Fruit fly (Drosophila melanogaster) whole organism, embryonic: ENCODE data around the gene Tre1.
A peak's percentile ranks its signal among the peaks of the same experiment; 100 is the strongest.

ENCODE experiments used
- Abd-B ChIP-seq: fragments of 200-800 bp; sonication (Bioruptor generic); optimal IDR thresholded peaks from 2 replicates; lab custom pipeline; 2018; ENCODE audit warnings: missing biosample characterization, mild to moderate bottlenecking, missing genetic modification characterization, moderate library complexity
- Ada2b ChIP-seq: fragments of 200-800 bp; sonication (Bioruptor generic); IDR thresholded peaks from 2 replicates; pipeline ENCODE4 v1.3.6; 2022; ENCODE audit warnings: missing biosample characterization, missing genetic modification characterization
- B-H1 ChIP-seq: fragments of 200-800 bp; sonication (Bioruptor generic); IDR thresholded peaks from 3 replicates; pipeline ENCODE4 v1.3.6; 2022; ENCODE audit warnings: missing biosample characterization, missing genetic modification characterization
- CG10147 ChIP-seq: fragments of 200-800 bp; sonication (Bioruptor generic); optimal IDR thresholded peaks from 2 replicates; lab custom pipeline; 2019; ENCODE audit warnings: missing biosample characterization, mild to moderate bottlenecking, missing genetic modification characterization, moderate library complexity
- CG11093 ChIP-seq: fragments of 200-800 bp; sonication (Bioruptor generic); IDR thresholded peaks from 3 replicates; pipeline ENCODE4 v1.3.6; 2022; ENCODE audit warnings: missing biosample characterization, missing genetic modification characterization
- CG12104 ChIP-seq: fragments of 200-800 bp; sonication (Bioruptor generic); optimal IDR thresholded peaks from 3 replicates; lab custom pipeline; 2016; ENCODE audit warnings: missing biosample characterization, missing genetic modification characterization
- CG12236 ChIP-seq: fragments of 200-800 bp; sonication (Bioruptor generic); optimal IDR thresholded peaks from 2 replicates; lab custom pipeline; 2016; ENCODE audit warnings: missing biosample characterization, missing genetic modification characterization
- CG16863 ChIP-seq: fragments of 200-800 bp; sonication (Bioruptor generic); optimal IDR thresholded peaks from 3 replicates; lab custom pipeline; 2016; ENCODE audit warnings: missing biosample characterization, missing genetic modification characterization
- CG2712 ChIP-seq: fragments of 200-800 bp; optimal IDR thresholded peaks from 3 replicates; lab custom pipeline; 2019; ENCODE audit warnings: missing biosample characterization, mild to moderate bottlenecking, missing genetic modification characterization, moderate library complexity
- CG31365 ChIP-seq: fragments of 200-800 bp; sonication (Bioruptor generic); optimal IDR thresholded peaks from 2 replicates; lab custom pipeline; 2018; ENCODE audit warnings: missing biosample characterization, mild to moderate bottlenecking, missing genetic modification characterization
- CG3407 ChIP-seq: fragments of 200-800 bp; sonication (Bioruptor generic); optimal IDR thresholded peaks from 2 replicates; lab custom pipeline; 2018; ENCODE audit warnings: missing biosample characterization, mild to moderate bottlenecking, missing genetic modification characterization
- CG34422 ChIP-seq: fragments of 200-800 bp; sonication (Bioruptor generic); IDR thresholded peaks from 3 replicates; pipeline ENCODE4 v1.3.6; 2022; ENCODE audit warnings: missing biosample characterization, missing genetic modification characterization
- CG4328 ChIP-seq: fragments of 200-800 bp; sonication (Bioruptor generic); optimal IDR thresholded peaks from 3 replicates; lab custom pipeline; 2017; ENCODE audit warnings: missing biosample characterization, missing genetic modification reagents, missing genetic modification characterization
- CG4424 ChIP-seq: fragments of 200-800 bp; sonication (Bioruptor generic); optimal IDR thresholded peaks from 3 replicates; lab custom pipeline; 2016; ENCODE audit warnings: missing biosample characterization, missing genetic modification characterization
- CG5245 ChIP-seq: fragments of 200-800 bp; sonication (Bioruptor generic); optimal IDR thresholded peaks from 3 replicates; lab custom pipeline; 2016; ENCODE audit warnings: missing biosample characterization, missing genetic modification characterization
- CG6683 ChIP-seq: fragments of 200-800 bp; sonication (Bioruptor generic); optimal IDR thresholded peaks from 2 replicates; lab custom pipeline; 2017; ENCODE audit warnings: missing biosample characterization, mild to moderate bottlenecking, missing genetic modification characterization, missing genetic modification reagents
- CG7928 ChIP-seq: fragments of 200-800 bp; sonication (Bioruptor generic); optimal IDR thresholded peaks from 2 replicates; lab custom pipeline; 2017; ENCODE audit warnings: missing biosample characterization, mild to moderate bottlenecking, missing genetic modification characterization
- Chrac-16 ChIP-seq: fragments of 200-800 bp; sonication (Bioruptor generic); optimal IDR thresholded peaks from 3 replicates; lab custom pipeline; 2016; ENCODE audit warnings: missing biosample characterization, missing genetic modification characterization
- D19B ChIP-seq: fragments of 200-800 bp; sonication (Bioruptor generic); optimal IDR thresholded peaks from 2 replicates; lab custom pipeline; 2017; ENCODE audit warnings: missing biosample characterization, mild to moderate bottlenecking, missing genetic modification characterization
- H15 ChIP-seq: fragments of 200-800 bp; sonication (Bioruptor generic); IDR thresholded peaks from 3 replicates; pipeline ENCODE4 v1.3.6; 2022; ENCODE audit warnings: missing biosample characterization, missing genetic modification characterization
- H2.0 ChIP-seq: fragments of 200-800 bp; sonication (Bioruptor generic); IDR thresholded peaks from 2 replicates; pipeline ENCODE4 v1.3.6; 2022; ENCODE audit warnings: missing biosample characterization, missing genetic modification characterization
- HLHmδ ChIP-seq: fragments of 200-800 bp; sonication (Bioruptor generic); optimal IDR thresholded peaks from 2 replicates; lab custom pipeline; 2018; ENCODE audit warnings: missing biosample characterization, mild to moderate bottlenecking, missing genetic modification characterization, moderate library complexity
- Hand ChIP-seq: fragments of 200-800 bp; sonication (Bioruptor generic); optimal IDR thresholded peaks from 2 replicates; lab custom pipeline; 2017; ENCODE audit warnings: mild to moderate bottlenecking, missing biosample characterization, missing genetic modification reagents, missing genetic modification characterization
- Hmr ChIP-seq: fragments of 200-800 bp; sonication (Bioruptor generic); optimal IDR thresholded peaks from 3 replicates; lab custom pipeline; 2017; ENCODE audit warnings: mild to moderate bottlenecking, missing biosample characterization, missing genetic modification reagents, missing genetic modification characterization
- Hmx ChIP-seq: fragments of 200-800 bp; sonication (Bioruptor generic); optimal IDR thresholded peaks from 2 replicates; lab custom pipeline; 2016; ENCODE audit warnings: missing biosample characterization, missing genetic modification characterization
- Hsf ChIP-seq: fragments of 200-800 bp; sonication (Bioruptor generic); optimal IDR thresholded peaks from 3 replicates; lab custom pipeline; 2016; ENCODE audit warnings: missing biosample characterization, missing genetic modification characterization
- Med ChIP-seq: fragments of 200-800 bp; sonication (Bioruptor generic); peaks from one replicate; lab custom pipeline; 2016; ENCODE audit warnings: missing biosample characterization, missing genetic modification characterization, mild to moderate bottlenecking, inconsistent platforms, moderate library complexity
- NFAT ChIP-seq: fragments of 200-800 bp; sonication (Bioruptor generic); IDR thresholded peaks from 2 replicates; pipeline ENCODE4 v1.3.6; 2022; ENCODE audit warnings: missing biosample characterization, missing genetic modification characterization
- Ravus ChIP-seq: fragments of 200-800 bp; sonication (Bioruptor generic); IDR thresholded peaks from 2 replicates; pipeline ENCODE4 v1.3.6; 2022; ENCODE audit warnings: missing biosample characterization, missing genetic modification characterization
- Tbp ChIP-seq: fragments of >200 bp; optimal IDR thresholded peaks from 2 replicates; lab custom pipeline; 2018; ENCODE audit warnings: missing biosample characterization, missing genetic modification characterization
- Xrp1 ChIP-seq: fragments of 200-800 bp; sonication (Bioruptor generic); IDR thresholded peaks from 2 replicates; pipeline ENCODE4 v1.3.6; 2022; ENCODE audit warnings: missing biosample characterization, missing genetic modification characterization
- aop ChIP-seq: fragments of 200-800 bp; sonication (Bioruptor generic); IDR thresholded peaks from 2 replicates; pipeline ENCODE4 v1.3.6; 2022; ENCODE audit warnings: missing biosample characterization, missing genetic modification characterization
- bbx ChIP-seq: fragments of 200-800 bp; sonication (Bioruptor generic); IDR thresholded peaks from 2 replicates; pipeline ENCODE4 v1.3.6; 2022; ENCODE audit warnings: missing biosample characterization, missing genetic modification characterization; ENCODE audit not compliant: partially characterized antibody
- bcd ChIP-seq: fragments of 200-800 bp; sonication (Bioruptor generic); optimal IDR thresholded peaks from 2 replicates; lab custom pipeline; 2017; ENCODE audit warnings: missing biosample characterization, mild to moderate bottlenecking, missing genetic modification characterization
- cato ChIP-seq: fragments of 200-800 bp; sonication (Bioruptor generic); optimal IDR thresholded peaks from 2 replicates; lab custom pipeline; 2016; ENCODE audit warnings: missing biosample characterization, missing genetic modification characterization, borderline replicate concordance
- ci ChIP-seq: fragments of 200-800 bp; sonication (Bioruptor generic); IDR thresholded peaks from 3 replicates; pipeline ENCODE4 v1.3.6; 2022; ENCODE audit warnings: missing biosample characterization, missing genetic modification characterization
- crc ChIP-seq: fragments of 200-800 bp; sonication (Bioruptor generic); optimal IDR thresholded peaks from 2 replicates; lab custom pipeline; 2016; ENCODE audit warnings: missing biosample characterization, missing genetic modification characterization
- fu2 ChIP-seq: fragments of 200-800 bp; sonication (Bioruptor generic); optimal IDR thresholded peaks from 2 replicates; lab custom pipeline; 2016; ENCODE audit warnings: missing biosample characterization, missing genetic modification characterization
- hbn ChIP-seq: fragments of 200-800 bp; sonication (Bioruptor generic); IDR thresholded peaks from 2 replicates; pipeline ENCODE4 v1.3.6; 2022; ENCODE audit warnings: missing biosample characterization, missing genetic modification characterization; ENCODE audit not compliant: partially characterized antibody
- jigr1 ChIP-seq: fragments of 200-800 bp; sonication (Bioruptor generic); IDR thresholded peaks from 3 replicates; pipeline ENCODE4 v1.3.6; 2022; ENCODE audit warnings: missing biosample characterization, missing genetic modification characterization
- kni ChIP-seq: fragments of 200-800 bp; sonication (Bioruptor generic); optimal IDR thresholded peaks from 3 replicates; lab custom pipeline; 2017; ENCODE audit warnings: mild to moderate bottlenecking, missing biosample characterization, missing genetic modification reagents, missing genetic modification characterization
- lola ChIP-seq, 3 experiments: fragments of >200 bp in 2 of 3; fragments of 200-800 bp in 1 of 3; sonication (Bioruptor generic) in 1 of 3; optimal IDR thresholded peaks; 2 replicates each; lab custom pipeline; 2017 to 2019; ENCODE audit warnings: missing biosample characterization in 3 of 3, missing genetic modification characterization in 3 of 3, mild to moderate bottlenecking in 1 of 3, moderate library complexity in 1 of 3
- mld ChIP-seq: fragments of 200-800 bp; sonication (Bioruptor generic); IDR thresholded peaks from 3 replicates; pipeline ENCODE4 v1.3.6; 2022; ENCODE audit warnings: missing biosample characterization, missing genetic modification characterization; ENCODE audit not compliant: partially characterized antibody
- odd ChIP-seq: fragments of 200-800 bp; sonication (Bioruptor generic); optimal IDR thresholded peaks from 2 replicates; lab custom pipeline; 2017; ENCODE audit warnings: missing biosample characterization, mild to moderate bottlenecking, missing genetic modification characterization
- pzg ChIP-seq: fragments of 200-800 bp; sonication (Bioruptor generic); optimal IDR thresholded peaks from 3 replicates; lab custom pipeline; 2018; ENCODE audit warnings: missing biosample characterization, mild to moderate bottlenecking, missing genetic modification characterization, moderate library complexity
- sima ChIP-seq: fragments of 200-800 bp; sonication (Bioruptor generic); optimal IDR thresholded peaks from 2 replicates; lab custom pipeline; 2016; ENCODE audit warnings: missing biosample characterization, missing genetic modification characterization
- slp2 ChIP-seq: fragments of 200-800 bp; sonication (Bioruptor generic); optimal IDR thresholded peaks from 2 replicates; lab custom pipeline; 2016; ENCODE audit warnings: missing biosample characterization, missing genetic modification characterization
- trh ChIP-seq: fragments of 200-800 bp; sonication (Bioruptor generic); optimal IDR thresholded peaks from 2 replicates; lab custom pipeline; 2016; ENCODE audit warnings: missing biosample characterization, missing genetic modification characterization
- usp ChIP-seq: fragments of >200 bp; optimal IDR thresholded peaks from 2 replicates; lab custom pipeline; 2017; ENCODE audit warnings: missing biosample characterization, missing genetic modification characterization

Gene Tre1

DNA sequence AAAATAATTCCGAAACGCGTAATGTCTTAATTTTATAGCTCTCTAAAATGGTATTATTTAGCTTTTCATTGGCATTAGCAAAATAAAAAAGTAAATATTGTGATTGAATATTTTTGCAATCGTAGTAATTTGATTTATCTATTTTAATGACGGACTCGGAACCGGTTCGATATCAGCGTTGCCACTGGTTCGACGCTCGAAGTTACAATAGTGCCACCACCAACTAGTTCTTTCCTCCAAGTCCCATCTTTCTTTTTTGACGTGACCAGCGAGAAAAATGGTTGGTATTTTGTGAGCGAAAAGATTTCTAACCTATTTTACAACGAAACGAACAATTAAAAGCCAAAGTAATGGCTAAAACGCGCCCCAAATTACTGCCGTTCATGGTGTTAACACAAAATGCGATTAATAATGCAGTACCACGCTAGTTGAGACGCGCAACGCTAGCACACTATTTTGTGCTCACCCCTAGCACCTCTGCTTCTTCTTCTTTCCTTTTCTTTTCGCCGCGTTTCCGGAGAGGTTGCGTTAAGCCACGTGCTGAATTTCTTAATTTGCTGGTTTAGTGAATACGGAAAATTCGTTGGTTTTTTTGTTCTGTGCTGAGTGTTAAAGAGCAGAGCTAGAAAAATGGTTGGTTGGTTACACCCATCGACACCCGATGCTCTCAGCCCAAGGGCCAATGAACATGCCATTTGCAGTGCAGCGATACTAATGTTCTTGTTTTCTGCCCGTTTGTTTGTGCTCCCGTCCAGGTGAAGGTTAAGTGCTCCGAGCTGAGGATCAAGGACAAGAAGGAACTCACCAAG lies 7.3 kb downstream of the Tre1 start, which contains the start of gene RpL35 (continued):
- TF ChIP-seq Hand (GFP tag; lab: Kevin White, UChicago): peak; percentile 49
- no peak for TF ChIP-seq CG3407 (GFP tag; lab: Kevin White, UChicago)
- TF ChIP-seq sima (GFP tag; lab: Kevin White, UChicago): no peak
- TF ChIP-seq pzg (GFP tag; lab: Kevin White, UChicago): peak; percentile 53
- peak; percentile 48 for TF ChIP-seq Hsf (GFP tag; lab: Kevin White, UChicago)
- TF ChIP-seq Abd-B (GFP tag; lab: Kevin White, UChicago): no peak
- TF ChIP-seq trh (GFP tag; lab: Kevin White, UChicago): no peak
- no peak for TF ChIP-seq CG7928
- peak; percentile 3 for TF ChIP-seq CG16863 (GFP tag; lab: Kevin White, UChicago)
- no peak for TF ChIP-seq H2.0 (GFP tag; lab: Robert Waterston, UW)
- TF ChIP-seq CG6683: no peak
- TF ChIP-seq ci: 0 out of 3 replicates have a peak, but pooled peaks have one; percentile 50
- peak; percentile 27 for TF ChIP-seq CG4328 (GFP tag; lab: Kevin White, UChicago)
- peak; percentile 76 for TF ChIP-seq Hmr (GFP tag; lab: Kevin White, UChicago)
- TF ChIP-seq CG4424: peak; percentile 12
- TF ChIP-seq CG12104 (GFP tag; lab: Kevin White, UChicago): no peak
- peak; percentile 90 for TF ChIP-seq Med (GFP tag; lab: Kevin White, UChicago)
- no peak for TF ChIP-seq slp2
- peak; percentile 23; the same call in 1 of the 2 replicates for TF ChIP-seq Xrp1 (GFP tag; lab: Robert Waterston, UW)
- TF ChIP-seq Tbp: no peak
- TF ChIP-seq Chrac-16 (GFP tag; lab: Kevin White, UChicago): no peak
- no peak for TF ChIP-seq HLHmδ
- TF ChIP-seq CG11093: no peak
- TF ChIP-seq CG12236 (GFP tag; lab: Kevin White, UChicago): peak; percentile 17
- TF ChIP-seq odd (GFP tag; lab: Kevin White, UChicago): peak; percentile 59
- no peak for TF ChIP-seq B-H1 (GFP tag; lab: Robert Waterston, UW)
- no peak for TF ChIP-seq Hmx
- 0 out of 2 replicates have a peak, but pooled peaks have one; percentile 41 for TF ChIP-seq aop (GFP tag; lab: Robert Waterston, UW)
- peak; percentile 23 for TF ChIP-seq fu2 (GFP tag; lab: Kevin White, UChicago)
- TF ChIP-seq hbn: peak; percentile 48; the same call in 1 of the 2 replicates
- TF ChIP-seq CG34422: peak; percentile 47; the same call in 1 of the 3 replicates
- TF ChIP-seq kni (GFP tag; lab: Kevin White, UChicago): peak; percentile 68
- TF ChIP-seq CG5245 (GFP tag; lab: Kevin White, UChicago): no peak
- no peak for TF ChIP-seq NFAT
- no peak; the same call in 1 of the 2 replicates for TF ChIP-seq bbx (GFP tag; lab: Robert Waterston, UW)
- no peak for TF ChIP-seq H15
- no peak for TF ChIP-seq lola (GFP tag; optimal IDR thresholded peaks at IDR 0.05; lab: Kevin White, UChicago)
- peak; percentile 25 for TF ChIP-seq D19B (GFP tag; lab: Kevin White, UChicago)
- TF ChIP-seq crc (GFP tag; lab: Kevin White, UChicago): no peak
- TF ChIP-seq cato (GFP tag; lab: Kevin White, UChicago): no peak
- no peak for TF ChIP-seq usp (GFP tag; lab: Kevin White, UChicago)
- TF ChIP-seq bcd (GFP tag; lab: Kevin White, UChicago): peak; percentile 21
- no peak for TF ChIP-seq mld
- no peak for TF ChIP-seq jigr1 (GFP tag; lab: Robert Waterston, UW)
- TF ChIP-seq CG10147 (GFP tag; lab: Kevin White, UChicago): peak; percentile 14
- TF ChIP-seq Ada2b (GFP tag; lab: Robert Waterston, UW): no peak
- no peak for TF ChIP-seq Ravus
- peak; percentile 39 for TF ChIP-seq CG31365 (tag; lab: Kevin White, UChicago)
- TF ChIP-seq CG2712 (tag; lab: Kevin White, UChicago): peak; percentile 27
